Worm (Caenorhabditis elegans): ENCODE data around the gene ZC21.10.

ce11 chrIII:8519886-8520285, 10.0 kb upstream of the ZC21.10 start, which contains the start of gene ZC21.8:
- TF ChIP-seq pbrm-1 (GFP tag; IDR thresholded peaks at IDR 0.05) (no peak), dpl-1 (GFP tag; optimal IDR thresholded peaks at IDR 0.05) (no peak), ama-1 (optimal IDR thresholded peaks at IDR 0.05) (no peak), ama-1 (GFP tag; optimal IDR thresholded peaks at IDR 0.05) (no peak), sea-2 (GFP tag; IDR thresholded peaks at IDR 0.05) (no peak), B0336.3 (GFP tag; IDR thresholded peaks at IDR 0.05) (no peak), ztf-26 (tag; optimal IDR thresholded peaks at IDR 0.05) (no peak), ztf-22 (GFP tag; optimal IDR thresholded peaks at IDR 0.05) (no peak)

All from whole organism, young adult.